Fruit fly (Drosophila melanogaster) whole organism, embryonic: ENCODE measurements around the gene CG11384.

Experiments
- Antp ChIP-seq: fragments of 200-800 bp; sonication (Bioruptor generic); optimal IDR thresholded peaks from 3 replicates; lab custom pipeline; 2016; ENCODE audit warnings: missing biosample characterization, missing genetic modification characterization
- CG10321 ChIP-seq: fragments of 200-800 bp; sonication (Bioruptor generic); IDR thresholded peaks from 2 replicates; pipeline ENCODE4 v1.3.6; 2022; ENCODE audit warnings: missing biosample characterization, missing genetic modification characterization
- CG10366 ChIP-seq: fragments of 200-800 bp; sonication (Bioruptor generic); IDR thresholded peaks from 2 replicates; pipeline ENCODE4 v1.3.6; 2022; ENCODE audit warnings: missing biosample characterization, missing genetic modification characterization
- CG10431 ChIP-seq: fragments of 200-800 bp; sonication (Bioruptor generic); optimal IDR thresholded peaks from 3 replicates; lab custom pipeline; 2018; ENCODE audit warnings: missing biosample characterization, mild to moderate bottlenecking, missing genetic modification characterization
- CG10462 ChIP-seq: fragments of 200-800 bp; sonication (Bioruptor generic); optimal IDR thresholded peaks from 2 replicates; lab custom pipeline; 2016; ENCODE audit warnings: missing biosample characterization, missing genetic modification characterization
- CG11504 ChIP-seq: fragments of 200-800 bp; sonication (Bioruptor generic); optimal IDR thresholded peaks from 3 replicates; lab custom pipeline; 2019; ENCODE audit warnings: missing biosample characterization, mild to moderate bottlenecking, missing genetic modification characterization, moderate library complexity
- CG11560 ChIP-seq: fragments of 200-800 bp; sonication (Bioruptor generic); IDR thresholded peaks from 3 replicates; pipeline ENCODE4 v1.3.6; 2022; ENCODE audit warnings: missing biosample characterization, missing genetic modification characterization
- CG1233 ChIP-seq: fragments of 200-800 bp; sonication (Bioruptor generic); optimal IDR thresholded peaks from 4 replicates; lab custom pipeline; 2018; ENCODE audit warnings: missing biosample characterization, mild to moderate bottlenecking, missing genetic modification characterization
- CG12391 ChIP-seq: fragments of 200-800 bp; sonication (Bioruptor generic); optimal IDR thresholded peaks from 3 replicates; lab custom pipeline; 2018; ENCODE audit warnings: missing biosample characterization, mild to moderate bottlenecking, missing genetic modification characterization, moderate library complexity
- CG13287 ChIP-seq: fragments of 200-800 bp; sonication (Bioruptor generic); IDR thresholded peaks from 2 replicates; pipeline ENCODE4 v1.3.6; 2022; ENCODE audit warnings: missing biosample characterization, missing genetic modification characterization; ENCODE audit not compliant: partially characterized antibody
- CG15601 ChIP-seq: fragments of 200-800 bp; sonication (Bioruptor generic); optimal IDR thresholded peaks from 3 replicates; lab custom pipeline; 2019; ENCODE audit warnings: missing biosample characterization, mild to moderate bottlenecking, missing genetic modification characterization, moderate library complexity
- CG1602 ChIP-seq: fragments of 200-800 bp; sonication (Bioruptor generic); optimal IDR thresholded peaks from 3 replicates; lab custom pipeline; 2016; ENCODE audit warnings: missing biosample characterization, missing genetic modification characterization
- CG1792 ChIP-seq: fragments of 200-800 bp; sonication (Bioruptor generic); optimal IDR thresholded peaks from 2 replicates; lab custom pipeline; 2016; ENCODE audit warnings: missing biosample characterization, missing genetic modification characterization
- CG18599 ChIP-seq: fragments of 200-800 bp; sonication (Bioruptor generic); optimal IDR thresholded peaks from 3 replicates; lab custom pipeline; 2017; ENCODE audit warnings: missing biosample characterization, missing genetic modification characterization, mild to moderate bottlenecking, moderate library complexity, missing genetic modification reagents
- CG32532 ChIP-seq: fragments of 200-800 bp; sonication (Bioruptor generic); IDR thresholded peaks from 2 replicates; pipeline ENCODE4 v1.3.6; 2022; ENCODE audit warnings: missing biosample characterization, missing genetic modification characterization
- CG33557 ChIP-seq: fragments of 200-800 bp; sonication (Bioruptor generic); optimal IDR thresholded peaks from 2 replicates; lab custom pipeline; 2019; ENCODE audit warnings: missing biosample characterization, mild to moderate bottlenecking, missing genetic modification characterization, moderate library complexity
- CG34376 ChIP-seq: fragments of 200-800 bp; sonication (Bioruptor generic); optimal IDR thresholded peaks from 2 replicates; lab custom pipeline; 2018; ENCODE audit warnings: missing biosample characterization, mild to moderate bottlenecking, missing genetic modification characterization
- CG6654 ChIP-seq: fragments of 200-800 bp; sonication (Bioruptor generic); optimal IDR thresholded peaks from 2 replicates; lab custom pipeline; 2017; ENCODE audit warnings: missing biosample characterization, mild to moderate bottlenecking, missing genetic modification characterization
- Dip3 ChIP-seq: fragments of 200-800 bp; sonication (Bioruptor generic); optimal IDR thresholded peaks from 3 replicates; lab custom pipeline; 2016; ENCODE audit warnings: missing biosample characterization, missing genetic modification characterization
- ERR ChIP-seq: fragments of 200-800 bp; sonication (Bioruptor generic); optimal IDR thresholded peaks from 2 replicates; lab custom pipeline; 2016; ENCODE audit warnings: missing biosample characterization, missing genetic modification characterization
- Gug ChIP-seq: fragments of 200-800 bp; sonication (Bioruptor generic); IDR thresholded peaks from 4 replicates; pipeline ENCODE4 v1.3.6; 2022; ENCODE audit warnings: missing biosample characterization, missing genetic modification characterization
- Hey ChIP-seq: fragments of 200-800 bp; sonication (Bioruptor generic); optimal IDR thresholded peaks from 3 replicates; lab custom pipeline; 2018; ENCODE audit warnings: missing biosample characterization, mild to moderate bottlenecking, missing genetic modification characterization
- HmgZ ChIP-seq: fragments of 200-800 bp; sonication (Bioruptor generic); optimal IDR thresholded peaks from 2 replicates; lab custom pipeline; 2018; ENCODE audit warnings: missing biosample characterization, mild to moderate bottlenecking, missing genetic modification characterization
- Hr51 ChIP-seq, 2 experiments: fragments of 200-800 bp; sonication (Bioruptor generic); optimal IDR thresholded peaks; 2 replicates in 1 of 2; 3 replicates in 1 of 2; lab custom pipeline; 2016 to 2018; ENCODE audit warnings: missing biosample characterization in 2 of 2, missing genetic modification characterization in 2 of 2, mild to moderate bottlenecking in 1 of 2, moderate library complexity in 1 of 2
- Hr78 ChIP-seq, 2 experiments: fragments of 200-800 bp in 1 of 2; fragments of >200 bp in 1 of 2; sonication (Bioruptor generic) in 1 of 2; optimal IDR thresholded peaks; 2 replicates each; lab custom pipeline; 2017 to 2019; ENCODE audit warnings: missing biosample characterization in 2 of 2, missing genetic modification characterization in 2 of 2, mild to moderate bottlenecking in 1 of 2, moderate library complexity in 1 of 2
- Mes4 ChIP-seq: fragments of 200-800 bp; sonication (Bioruptor generic); optimal IDR thresholded peaks from 2 replicates; lab custom pipeline; 2016; ENCODE audit warnings: missing biosample characterization, missing genetic modification characterization
- NFAT ChIP-seq: fragments of 200-800 bp; sonication (Bioruptor generic); IDR thresholded peaks from 2 replicates; pipeline ENCODE4 v1.3.6; 2022; ENCODE audit warnings: missing biosample characterization, missing genetic modification characterization
- Opbp ChIP-seq: fragments of 200-800 bp; sonication (Bioruptor generic); IDR thresholded peaks from 3 replicates; pipeline ENCODE4 v1.3.6; 2022; ENCODE audit warnings: missing biosample characterization, missing genetic modification characterization; ENCODE audit not compliant: partially characterized antibody
- Stat92E ChIP-seq, 3 experiments: fragments of >200 bp in 2 of 3; fragments of 200-800 bp in 1 of 3; sonication (Bioruptor generic) in 1 of 3; optimal IDR thresholded peaks; 2 replicates each; lab custom pipeline; 2017 to 2019; ENCODE audit warnings: missing biosample characterization in 3 of 3, missing genetic modification characterization in 3 of 3, mild to moderate bottlenecking in 1 of 3, moderate library complexity in 1 of 3
- Taf1 ChIP-seq: fragments of 200-800 bp; sonication (Bioruptor generic); IDR thresholded peaks from 2 replicates; pipeline ENCODE4 v1.3.6; 2022; ENCODE audit warnings: missing biosample characterization, missing genetic modification characterization
- YL-1 ChIP-seq: fragments of 200-800 bp; sonication (Bioruptor generic); optimal IDR thresholded peaks from 3 replicates; lab custom pipeline; 2017; ENCODE audit warnings: missing biosample characterization, mild to moderate bottlenecking, missing genetic modification characterization
- aop ChIP-seq: fragments of 200-800 bp; sonication (Bioruptor generic); IDR thresholded peaks from 2 replicates; pipeline ENCODE4 v1.3.6; 2022; ENCODE audit warnings: missing biosample characterization, missing genetic modification characterization
- ap ChIP-seq: fragments of 200-800 bp; sonication (Bioruptor generic); IDR thresholded peaks from 2 replicates; pipeline ENCODE4 v1.3.6; 2022; ENCODE audit warnings: missing biosample characterization, missing genetic modification characterization
- cad ChIP-seq: fragments of >200 bp; optimal IDR thresholded peaks from 2 replicates; lab custom pipeline; 2017; ENCODE audit warnings: missing biosample characterization, missing genetic modification characterization
- chif ChIP-seq, 2 experiments: fragments of 200-800 bp; sonication (Bioruptor generic); optimal IDR thresholded peaks; 3 replicates each; lab custom pipeline; 2016; ENCODE audit warnings: missing biosample characterization in 2 of 2, missing genetic modification characterization in 2 of 2
- chm ChIP-seq: fragments of 200-800 bp; sonication (Bioruptor generic); IDR thresholded peaks from 2 replicates; pipeline ENCODE4 v1.3.6; 2022; ENCODE audit warnings: missing biosample characterization, missing genetic modification characterization
- crc ChIP-seq: fragments of 200-800 bp; sonication (Bioruptor generic); optimal IDR thresholded peaks from 2 replicates; lab custom pipeline; 2016; ENCODE audit warnings: missing biosample characterization, missing genetic modification characterization
- danr ChIP-seq: fragments of 200-800 bp; sonication (Bioruptor generic); IDR thresholded peaks from 2 replicates; pipeline ENCODE4 v1.3.6; 2022; ENCODE audit warnings: missing biosample characterization, missing genetic modification characterization
- disco-r ChIP-seq: fragments of 200-800 bp; sonication (Bioruptor generic); optimal IDR thresholded peaks from 2 replicates; lab custom pipeline; 2016; ENCODE audit warnings: missing biosample characterization, missing genetic modification characterization
- fd3F ChIP-seq: fragments of 200-800 bp; sonication (Bioruptor generic); optimal IDR thresholded peaks from 2 replicates; lab custom pipeline; 2018; ENCODE audit warnings: missing biosample characterization, mild to moderate bottlenecking, missing genetic modification characterization, moderate library complexity
- fd64A ChIP-seq: fragments of 200-800 bp; sonication (Bioruptor generic); optimal IDR thresholded peaks from 3 replicates; lab custom pipeline; 2018; ENCODE audit warnings: missing biosample characterization, mild to moderate bottlenecking, missing genetic modification characterization
- lmd ChIP-seq: fragments of 200-800 bp; sonication (Bioruptor generic); IDR thresholded peaks from 2 replicates; pipeline ENCODE4 v1.3.6; 2022; ENCODE audit warnings: missing biosample characterization, missing genetic modification characterization
- onecut ChIP-seq: fragments of 200-800 bp; sonication (Bioruptor generic); IDR thresholded peaks from 2 replicates; pipeline ENCODE4 v1.3.6; 2022; ENCODE audit warnings: missing biosample characterization, missing genetic modification characterization
- rib ChIP-seq: fragments of 200-800 bp; sonication (Bioruptor generic); IDR thresholded peaks from 2 replicates; pipeline ENCODE4 v1.3.6; 2022; ENCODE audit warnings: missing biosample characterization, missing genetic modification characterization
- scrt ChIP-seq: fragments of 200-800 bp; sonication (Bioruptor generic); optimal IDR thresholded peaks from 2 replicates; lab custom pipeline; 2018; ENCODE audit warnings: missing biosample characterization, mild to moderate bottlenecking, missing genetic modification characterization, moderate library complexity
- sima ChIP-seq: fragments of 200-800 bp; sonication (Bioruptor generic); optimal IDR thresholded peaks from 2 replicates; lab custom pipeline; 2016; ENCODE audit warnings: missing biosample characterization, missing genetic modification characterization
- stc ChIP-seq: fragments of 200-800 bp; sonication (Bioruptor generic); IDR thresholded peaks from 2 replicates; pipeline ENCODE4 v1.3.6; 2022; ENCODE audit warnings: missing biosample characterization, missing genetic modification characterization
- tgo ChIP-seq: fragments of 200-800 bp; sonication (Bioruptor generic); IDR thresholded peaks from 3 replicates; pipeline ENCODE4 v1.3.6; 2022; ENCODE audit warnings: missing biosample characterization, missing genetic modification characterization
- vnd ChIP-seq: fragments of 200-800 bp; sonication (Bioruptor generic); IDR thresholded peaks from 3 replicates; pipeline ENCODE4 v1.3.6; 2022; ENCODE audit warnings: missing biosample characterization, missing genetic modification characterization; ENCODE audit not compliant: partially characterized antibody
- vvl ChIP-seq: fragments of 200-800 bp; sonication (Bioruptor generic); IDR thresholded peaks from 2 replicates; pipeline ENCODE4 v1.3.6; 2022; ENCODE audit warnings: missing biosample characterization, missing genetic modification characterization

CG11384 gene

DNA sequence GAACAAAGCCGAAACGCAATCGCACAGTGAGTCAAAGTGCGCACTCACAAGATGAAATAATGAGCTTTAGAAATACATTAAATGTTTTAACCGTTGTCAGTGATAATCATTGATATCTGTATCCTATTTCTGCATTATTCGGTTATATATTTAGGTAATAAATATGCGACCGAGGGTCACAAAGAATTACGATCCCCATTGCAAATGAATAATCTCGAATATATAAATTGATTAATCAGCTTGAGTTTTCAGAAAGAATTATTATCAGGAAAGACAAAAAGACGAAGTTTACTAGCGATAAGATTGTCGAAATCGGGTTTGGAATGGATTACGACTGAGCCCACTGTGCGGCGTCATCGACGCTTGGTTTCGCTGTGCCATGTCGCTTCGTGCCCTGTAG lies 4.8 kb downstream of the CG11384 start (continued):
- peak; percentile 34 for TF ChIP-seq HmgZ (tag; lab: Kevin White, UChicago)
- TF ChIP-seq CG15601 (tag; lab: Kevin White, UChicago): no peak
- peak; percentile 25 for TF ChIP-seq scrt (GFP tag; lab: Kevin White, UChicago)
- TF ChIP-seq Opbp: no peak
- TF ChIP-seq CG10366 (GFP tag; lab: Robert Waterston, UW): no peak
- peak in 1 of 2 experiments; percentile 73 for TF ChIP-seq Hr51 (GFP tag; optimal IDR thresholded peaks at IDR 0.05; lab: Kevin White, UChicago)
- no peak for TF ChIP-seq YL-1 (GFP tag; lab: Kevin White, UChicago)
- peak; percentile 2 for TF ChIP-seq crc (GFP tag; lab: Kevin White, UChicago)
- no peak for TF ChIP-seq sima (GFP tag; lab: Kevin White, UChicago)
- no peak for TF ChIP-seq cad (GFP tag; lab: Kevin White, UChicago)
- TF ChIP-seq disco-r (GFP tag; lab: Kevin White, UChicago): no peak
- TF ChIP-seq Antp: no peak
- TF ChIP-seq NFAT: no peak
- peak; percentile 39; the same call in 1 of the 2 replicates for TF ChIP-seq lmd (GFP tag; lab: Robert Waterston, UW)
- no peak for TF ChIP-seq chm (GFP tag; lab: Robert Waterston, UW)
- no peak for TF ChIP-seq ap
- TF ChIP-seq Mes4: no peak
- TF ChIP-seq onecut (GFP tag; lab: Robert Waterston, UW): no peak
- TF ChIP-seq CG32532 (GFP tag; lab: Robert Waterston, UW): peak; percentile 34
- TF ChIP-seq ERR (GFP tag; lab: Kevin White, UChicago): no peak
- no peak for TF ChIP-seq rib (GFP tag; lab: Robert Waterston, UW)
- peak; percentile 48 for TF ChIP-seq CG1233 (GFP tag; lab: Kevin White, UChicago)
- TF ChIP-seq CG10321 (GFP tag; lab: Robert Waterston, UW): no peak
- TF ChIP-seq fd64A: no peak
- TF ChIP-seq fd3F (GFP tag; lab: Kevin White, UChicago): peak; percentile 41
- TF ChIP-seq danr (GFP tag; lab: Robert Waterston, UW): no peak

DNA sequence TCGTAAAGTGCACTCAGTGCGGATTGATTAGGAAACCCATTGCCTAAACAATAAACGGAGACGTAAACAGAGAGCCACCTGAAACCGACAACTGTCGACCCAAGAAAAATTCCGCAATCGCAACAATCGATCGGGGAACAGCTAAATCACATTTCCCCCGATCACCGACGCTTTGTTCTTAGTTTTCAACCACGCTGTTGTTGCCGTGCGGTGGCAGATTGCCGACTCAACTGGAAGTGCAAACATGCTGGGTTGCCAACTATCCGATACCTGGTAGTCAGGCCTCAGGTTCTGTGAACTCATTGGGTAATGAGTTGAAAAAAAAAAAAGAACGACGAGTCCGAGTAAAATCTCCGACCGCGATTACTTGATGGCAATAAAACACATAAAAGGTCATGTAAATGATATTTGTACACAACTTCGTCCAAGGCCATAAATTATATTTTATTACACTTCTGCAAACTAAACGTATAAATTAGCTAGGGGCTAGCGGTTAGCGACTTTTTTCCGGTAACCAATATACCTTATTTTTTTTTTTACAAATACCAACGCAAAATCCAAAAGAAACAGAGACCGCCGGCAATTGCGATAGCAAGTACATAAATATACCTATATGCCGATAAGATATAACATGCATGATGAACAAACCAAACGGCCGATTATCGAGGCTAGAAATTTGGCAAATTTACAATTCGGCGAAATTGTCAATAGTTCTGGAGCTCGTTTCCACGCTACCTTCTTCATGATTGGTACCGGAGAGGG lies 5.5 kb downstream of the CG11384 start, which contains the start of gene CG11378:
TSS of gene CG11378 (plus strand) at position 712 of the 762 bp plus-strand sequence.
- TF ChIP-seq tgo (GFP tag; lab: Robert Waterston, UW) (no peak), CG18599 (GFP tag; lab: Kevin White, UChicago) (peak; percentile 16), Taf1 (GFP tag; lab: Robert Waterston, UW) (no peak), CG10321 (GFP tag; lab: Robert Waterston, UW) (no peak), Hr78 (GFP tag; optimal IDR thresholded peaks at IDR 0.05; lab: Kevin White, UChicago) (no peak), YL-1 (GFP tag; lab: Kevin White, UChicago) (no peak), vnd (GFP tag; lab: Robert Waterston, UW) (no peak), CG11560 (no peak), CG1602 (GFP tag; lab: Kevin White, UChicago) (no peak), CG10431 (GFP tag; lab: Kevin White, UChicago) (no peak), vvl (GFP tag; lab: Robert Waterston, UW) (no peak), Dip3 (GFP tag; lab: Kevin White, UChicago) (no peak), CG12391 (tag; lab: Kevin White, UChicago) (no peak), aop (GFP tag; lab: Robert Waterston, UW) (no peak), CG33557 (GFP tag; lab: Kevin White, UChicago) (no peak), CG13287 (GFP tag; lab: Robert Waterston, UW) (no peak), CG6654 (GFP tag; lab: Kevin White, UChicago) (no peak), Gug (GFP tag; lab: Robert Waterston, UW) (no peak), stc (GFP tag; lab: Robert Waterston, UW) (no peak), chif (GFP tag; optimal IDR thresholded peaks at IDR 0.05; lab: Kevin White, UChicago) (no peak), CG11504 (tag; lab: Kevin White, UChicago) (no peak), Hey (tag; lab: Kevin White, UChicago) (no peak), CG34376 (peak; percentile 68), CG1792 (GFP tag; lab: Kevin White, UChicago) (no peak), Stat92E (GFP tag; optimal IDR thresholded peaks at IDR 0.05; lab: Kevin White, UChicago) (no peak), CG10462 (GFP tag; lab: Kevin White, UChicago) (no peak)
